Worm (Caenorhabditis elegans): ENCODE data around the gene pals-22.
A peak's percentile ranks its signal among the peaks of the same experiment; 100 is the strongest.
"Not testable (repeated sequence)": the region's sequence is repeated elsewhere in the genome, so short reads cannot be mapped to it uniquely, and the experiment has no call there.

The pals-22 gene

ce11 chrIII:96196-96595 is 36.0 kb upstream of the pals-22 start:
- peak; percentile 30 for TF ChIP-seq unc-120 (tag; optimal IDR thresholded peaks at IDR 0.05; ENCODE audit: poor library complexity, severe bottlenecking)
- TF ChIP-seq sptf-1 (tag; optimal IDR thresholded peaks at IDR 0.05) = peak; percentile 31
- peak; percentile 58 for TF ChIP-seq ces-1 (GFP tag; optimal IDR thresholded peaks at IDR 0.05)
- TF ChIP-seq hlh-1 (tag; optimal IDR thresholded peaks at IDR 0.05) = peak; percentile 7
- peak; percentile 17 for TF ChIP-seq mep-1 (tag; optimal IDR thresholded peaks at IDR 0.05)
- no peak for TF ChIP-seq nhr-2 (tag; optimal IDR thresholded peaks at IDR 0.05)
- no peak for TF ChIP-seq flh-1 (GFP tag; optimal IDR thresholded peaks at IDR 0.05)
- TF ChIP-seq pha-4 (tag; optimal IDR thresholded peaks at IDR 0.05) = peak; percentile 3

- TF ChIP-seq unc-120 (tag; optimal IDR thresholded peaks at IDR 0.05; ENCODE audit: poor library complexity, severe bottlenecking); ham-2 (GFP tag; optimal IDR thresholded peaks at IDR 0.05); ces-1 (GFP tag; optimal IDR thresholded peaks at IDR 0.05): not testable (repeated sequence)
These were observed 35.2 kb upstream of the pals-22 start, which contains the start of gene C29F9.8 for ce11 chrIII:97018-97417. C29F9.8 (minus strand) TSS chrIII:97118.

- not testable (repeated sequence) for TF ChIP-seq tbx-8 (GFP tag; optimal IDR thresholded peaks at IDR 0.05); bed-3 (GFP tag; optimal IDR thresholded peaks at IDR 0.05); mep-1 (tag; optimal IDR thresholded peaks at IDR 0.05)
These were observed 33.4 kb upstream of the pals-22 start, which contains the start of gene C29F9.9 for ce11 chrIII:98822-99221. C29F9.9 (minus strand) TSS chrIII:98922.

- TF ChIP-seq zip-8 (tag; optimal IDR thresholded peaks at IDR 0.05) = no peak
- TF ChIP-seq sptf-1 (tag; optimal IDR thresholded peaks at IDR 0.05) = no peak
- no peak for TF ChIP-seq ham-2 (GFP tag; optimal IDR thresholded peaks at IDR 0.05)
- TF ChIP-seq mab-5 (tag; optimal IDR thresholded peaks at IDR 0.05) = no peak
These were observed 17.6 kb upstream of the pals-22 start, which contains the start of gene C29F9.6 for ce11 chrIII:114603-115002. C29F9.6 (plus strand) TSS chrIII:114903.

- TF ChIP-seq M03D4.4 (tag; optimal IDR thresholded peaks at IDR 0.05) (no peak), ceh-43 (GFP tag; optimal IDR thresholded peaks at IDR 0.05) (no peak), nhr-2 (tag; optimal IDR thresholded peaks at IDR 0.05) (no peak), lin-13 (tag; optimal IDR thresholded peaks at IDR 0.05) (no peak), elt-1 (tag; optimal IDR thresholded peaks at IDR 0.05; ENCODE audit: borderline replicate concordance, insufficient read depth) (no peak), unc-120 (tag; optimal IDR thresholded peaks at IDR 0.05; ENCODE audit: poor library complexity, severe bottlenecking) (no peak), mls-2 (tag; optimal IDR thresholded peaks at IDR 0.05) (no peak), unc-39 (tag; optimal IDR thresholded peaks at IDR 0.05) (no peak), flh-1 (GFP tag; optimal IDR thresholded peaks at IDR 0.05) (no peak), ces-1 (GFP tag; optimal IDR thresholded peaks at IDR 0.05) (no peak), hlh-1 (tag; optimal IDR thresholded peaks at IDR 0.05) (no peak), ceh-39 (tag; optimal IDR thresholded peaks at IDR 0.05) (no peak), ceh-83 (GFP tag; optimal IDR thresholded peaks at IDR 0.05) (no peak), nhr-28 (tag; optimal IDR thresholded peaks at IDR 0.05) (no peak), lin-32 (GFP tag; optimal IDR thresholded peaks at IDR 0.05) (no peak), lsy-2 (tag; optimal IDR thresholded peaks at IDR 0.05) (no peak), ztf-11 (tag; optimal IDR thresholded peaks at IDR 0.05) (no peak), nhr-237 (tag; optimal IDR thresholded peaks at IDR 0.05) (no peak), mep-1 (tag; optimal IDR thresholded peaks at IDR 0.05) (no peak)
These were observed 15.0 kb upstream of the pals-22 start, which contains the start of gene C29F9.5 for ce11 chrIII:117210-117609. C29F9.5 (plus strand) TSS chrIII:117510.

ce11 chrIII:117857-118256 is 14.4 kb upstream of the pals-22 start:
- TF ChIP-seq unc-39 (tag; optimal IDR thresholded peaks at IDR 0.05) (no peak), mep-1 (tag; optimal IDR thresholded peaks at IDR 0.05) (no peak), zip-8 (tag; optimal IDR thresholded peaks at IDR 0.05) (no peak), lsy-2 (tag; optimal IDR thresholded peaks at IDR 0.05) (no peak), snpc-4 (tag; optimal IDR thresholded peaks at IDR 0.05) (no peak), blmp-1 (tag; optimal IDR thresholded peaks at IDR 0.05) (no peak), unc-62 (GFP tag; optimal IDR thresholded peaks at IDR 0.05) (no peak), ceh-39 (tag; optimal IDR thresholded peaks at IDR 0.05) (no peak)
